Worm (Caenorhabditis elegans) whole organism, young adult: Measurements from ENCODE around the gene M163.5.

Source experiments
- D2030.7 ChIP-seq: fragments of 200-800 bp; sonication (Bioruptor generic); IDR thresholded peaks from 2 replicates; pipeline ENCODE4 v1.3.6; 2022; ENCODE audit warnings: missing genetic modification reagents, missing genetic modification characterization, missing compliant biosample characterization
- F10E7.11 ChIP-seq: sonication (generic microtip); optimal IDR thresholded peaks from 2 replicates; lab custom pipeline; 2017; ENCODE audit warnings: mild to moderate bottlenecking, missing genetic modification characterization, moderate library complexity, missing compliant biosample characterization
- F23B12.7 ChIP-seq: sonication (generic microtip); optimal IDR thresholded peaks from 2 replicates; lab custom pipeline; 2017; ENCODE audit warnings: missing genetic modification characterization, mild to moderate bottlenecking, missing compliant biosample characterization, antibody characterized with exemption, moderate library complexity; ENCODE audit not compliant: insufficient read depth
- F37B4.10 ChIP-seq: fragments of 200-800 bp; sonication (Bioruptor generic); IDR thresholded peaks from 2 replicates; pipeline ENCODE4 v1.3.6; 2022; ENCODE audit warnings: missing genetic modification characterization, missing compliant biosample characterization
- F39B2.1 ChIP-seq: fragments of 200-800 bp; sonication (Bioruptor generic); IDR thresholded peaks from 2 replicates; pipeline ENCODE4 v1.3.6; 2022; ENCODE audit warnings: missing genetic modification reagents, missing genetic modification characterization, missing compliant biosample characterization
- F55B11.4 ChIP-seq: sonication (generic microtip); optimal IDR thresholded peaks from 2 replicates; lab custom pipeline; 2016; ENCODE audit warnings: missing compliant biosample characterization, missing genetic modification characterization, borderline replicate concordance; ENCODE audit not compliant: insufficient read depth
- K12H6.12 ChIP-seq: fragments of 200-800 bp; sonication (Bioruptor generic); optimal IDR thresholded peaks from 2 replicates; lab custom pipeline; 2018; ENCODE audit warnings: mild to moderate bottlenecking, missing genetic modification characterization, missing compliant biosample characterization
- T26A5.8 ChIP-seq: sonication (generic microtip); optimal IDR thresholded peaks from 2 replicates; lab custom pipeline; 2016; ENCODE audit warnings: missing genetic modification characterization, missing compliant biosample characterization
- ama-1 ChIP-seq, 3 experiments: fragments of 150-350 bp in 1 of 3; sonication (generic microtip) in 2 of 3; optimal IDR thresholded peaks; 2 replicates each; lab custom pipeline; 2014 to 2018; ENCODE audit warnings: missing biosample characterization in 2 of 3, missing genetic modification characterization in 2 of 3, missing genetic modification reagents in 2 of 3
- aptf-3 ChIP-seq: fragments of 200-800 bp; sonication (Bioruptor generic); IDR thresholded peaks from 2 replicates; pipeline ENCODE4 v1.3.6; 2022; ENCODE audit warnings: missing genetic modification characterization, missing compliant biosample characterization
- atf-7 ChIP-seq: sonication (generic microtip); optimal IDR thresholded peaks from 2 replicates; lab custom pipeline; 2017; ENCODE audit warnings: mild to moderate bottlenecking, missing genetic modification characterization, missing compliant biosample characterization
- athp-1 ChIP-seq: sonication (generic microtip); optimal IDR thresholded peaks from 2 replicates; lab custom pipeline; 2017; ENCODE audit warnings: mild to moderate bottlenecking, missing genetic modification characterization, missing compliant biosample characterization
- attf-3 ChIP-seq: fragments of 200-800 bp; sonication (Bioruptor generic); conservative IDR thresholded peaks from 2 replicates; pipeline ENCODE4 v1.3.6; 2022; ENCODE audit warnings: missing genetic modification reagents, missing genetic modification characterization, missing compliant biosample characterization
- bed-1 ChIP-seq: fragments of 200-800 bp; sonication (Bioruptor generic); IDR thresholded peaks from 2 replicates; pipeline ENCODE4 v1.3.6; 2022; ENCODE audit warnings: missing genetic modification reagents, missing genetic modification characterization, missing compliant biosample characterization
- cebp-1 ChIP-seq, 2 experiments: fragments of 200-800 bp in 1 of 2; sonication (Bioruptor generic) in 1 of 2; sonication (generic microtip) in 1 of 2; IDR thresholded peaks in 1 of 2; optimal IDR thresholded peaks in 1 of 2; 2 replicates each; pipeline versions ENCODE4 v1.3.6 to Lab custom; 2017 to 2022; ENCODE audit warnings: missing compliant biosample characterization in 2 of 2, missing genetic modification characterization in 2 of 2, mild to moderate bottlenecking in 1 of 2, missing genetic modification reagents in 1 of 2, moderate library complexity in 1 of 2
- cebp-2 ChIP-seq: fragments of 200-800 bp; sonication (Bioruptor generic); IDR thresholded peaks from 2 replicates; pipeline ENCODE4 v1.3.6; 2022; ENCODE audit warnings: missing genetic modification characterization, missing compliant biosample characterization
- ceh-100 ChIP-seq: fragments of 200-800 bp; sonication (Bioruptor generic); IDR thresholded peaks from 2 replicates; pipeline ENCODE4 v1.3.6; 2022; ENCODE audit warnings: missing genetic modification reagents, missing genetic modification characterization, missing compliant biosample characterization
- ceh-79 ChIP-seq: sonication (generic microtip); optimal IDR thresholded peaks from 2 replicates; lab custom pipeline; 2017; ENCODE audit warnings: mild to moderate bottlenecking, missing genetic modification characterization, missing compliant biosample characterization
- chd-7 ChIP-seq: sonication (generic microtip); optimal IDR thresholded peaks from 2 replicates; lab custom pipeline; 2016; ENCODE audit warnings: mild to moderate bottlenecking, missing genetic modification characterization, moderate library complexity, missing compliant biosample characterization
- dpl-1 ChIP-seq: fragments of 150-350 bp; optimal IDR thresholded peaks from 2 replicates; lab custom pipeline; 2014; ENCODE audit warnings: missing biosample characterization, missing genetic modification reagents, missing genetic modification characterization
- efl-1 ChIP-seq: fragments of 150-350 bp; optimal IDR thresholded peaks from 2 replicates; lab custom pipeline; 2014; ENCODE audit warnings: missing biosample characterization, missing genetic modification reagents, missing genetic modification characterization
- egl-18 ChIP-seq: fragments of 200-800 bp; sonication (Bioruptor generic); IDR thresholded peaks from 2 replicates; pipeline ENCODE4 v1.3.6; 2022; ENCODE audit warnings: missing genetic modification reagents, missing genetic modification characterization, missing compliant biosample characterization
- egl-44 ChIP-seq: fragments of 200-800 bp; sonication (Bioruptor generic); IDR thresholded peaks from 2 replicates; pipeline ENCODE4 v1.3.6; 2022; ENCODE audit warnings: missing genetic modification reagents, missing genetic modification characterization, missing compliant biosample characterization
- ets-4 ChIP-seq: fragments of 200-800 bp; sonication (Bioruptor generic); optimal IDR thresholded peaks from 2 replicates; lab custom pipeline; 2018; ENCODE audit warnings: mild to moderate bottlenecking, missing genetic modification characterization, missing compliant biosample characterization
- hmg-1.2 ChIP-seq: fragments of 200-800 bp; sonication (Bioruptor generic); IDR thresholded peaks from 2 replicates; pipeline ENCODE4 v1.3.6; 2022; ENCODE audit warnings: missing genetic modification reagents, missing genetic modification characterization, missing compliant biosample characterization
- let-607 ChIP-seq, 2 experiments: fragments of 200-800 bp in 1 of 2; sonication (Bioruptor generic) in 1 of 2; sonication (generic microtip) in 1 of 2; optimal IDR thresholded peaks; 2 replicates each; lab custom pipeline; 2016 to 2018; ENCODE audit warnings: mild to moderate bottlenecking in 2 of 2, missing compliant biosample characterization in 2 of 2, missing genetic modification characterization in 2 of 2, moderate library complexity in 2 of 2, missing genotype in 1 of 2
- lin-35 ChIP-seq, 3 experiments: fragments of 150-350 bp in 2 of 3; sonication (generic microtip) in 1 of 3; optimal IDR thresholded peaks; 2 replicates each; lab custom pipeline; 2014 to 2018; ENCODE audit warnings: missing biosample characterization in 3 of 3, missing genetic modification characterization in 3 of 3, missing genetic modification reagents in 3 of 3
- lin-40 ChIP-seq: sonication (generic microtip); optimal IDR thresholded peaks from 2 replicates; lab custom pipeline; 2016; ENCODE audit warnings: missing genetic modification characterization, mild to moderate bottlenecking, missing compliant biosample characterization, missing genotype, missing genetic modification reagents
- lsl-1 ChIP-seq: fragments of 200-800 bp; sonication (Bioruptor generic); optimal IDR thresholded peaks from 2 replicates; lab custom pipeline; 2018; ENCODE audit warnings: mild to moderate bottlenecking, missing genetic modification characterization, moderate library complexity, missing compliant biosample characterization
- madf-6 ChIP-seq: fragments of 200-800 bp; sonication (Bioruptor generic); IDR thresholded peaks from 2 replicates; pipeline ENCODE4 v1.3.6; 2022; ENCODE audit warnings: missing genetic modification reagents, missing genetic modification characterization, missing compliant biosample characterization
- madf-8 ChIP-seq: fragments of 200-800 bp; sonication (Bioruptor generic); conservative IDR thresholded peaks from 2 replicates; pipeline ENCODE4 v1.3.6; 2022; ENCODE audit warnings: missing genetic modification reagents, missing genetic modification characterization, missing compliant biosample characterization
- mes-4 ChIP-seq: sonication (generic microtip); optimal IDR thresholded peaks from 2 replicates; lab custom pipeline; 2016; ENCODE audit warnings: missing genotype, missing genetic modification characterization, missing compliant biosample characterization
- mxl-1 ChIP-seq: sonication (generic microtip); optimal IDR thresholded peaks from 2 replicates; lab custom pipeline; 2016; ENCODE audit warnings: missing genetic modification characterization, missing compliant biosample characterization
- nfya-1 ChIP-seq: sonication (generic microtip); optimal IDR thresholded peaks from 2 replicates; lab custom pipeline; 2017; ENCODE audit warnings: antibody characterized with exemption, missing compliant biosample characterization, missing genetic modification characterization, borderline replicate concordance; ENCODE audit not compliant: insufficient read depth
- nhr-27 ChIP-seq: fragments of 200-800 bp; sonication (Bioruptor generic); optimal IDR thresholded peaks from 2 replicates; lab custom pipeline; 2018; ENCODE audit warnings: mild to moderate bottlenecking, missing genetic modification characterization, moderate library complexity, missing compliant biosample characterization
- rcor-1 ChIP-seq: fragments of 200-800 bp; sonication (Bioruptor generic); IDR thresholded peaks from 2 replicates; pipeline ENCODE4 v1.3.6; 2022; ENCODE audit warnings: missing genetic modification reagents, missing genetic modification characterization, missing compliant biosample characterization
- rpc-1 ChIP-seq, 2 experiments: fragments of 150-350 bp in 1 of 2; sonication (generic microtip) in 1 of 2; optimal IDR thresholded peaks; 2 replicates each; lab custom pipeline; 2014 to 2018; ENCODE audit warnings: missing biosample characterization in 1 of 2, missing genetic modification characterization in 1 of 2, missing genetic modification reagents in 1 of 2, missing genotype in 1 of 2
- sdz-38 ChIP-seq: sonication (generic microtip); optimal IDR thresholded peaks from 2 replicates; lab custom pipeline; 2016; ENCODE audit warnings: missing genotype, missing genetic modification characterization, missing compliant biosample characterization
- sea-2 ChIP-seq: fragments of 200-800 bp; sonication (Bioruptor generic); IDR thresholded peaks from 2 replicates; pipeline ENCODE4 v1.3.6; 2022; ENCODE audit warnings: missing genetic modification characterization, missing compliant biosample characterization
- sptf-2 ChIP-seq: fragments of 200-800 bp; sonication (Bioruptor generic); optimal IDR thresholded peaks from 2 replicates; lab custom pipeline; 2018; ENCODE audit warnings: mild to moderate bottlenecking, missing genetic modification characterization, missing compliant biosample characterization
- tbp1 ChIP-seq: fragments of 200-800 bp; sonication (Bioruptor generic); optimal IDR thresholded peaks from 2 replicates; lab custom pipeline; 2018; ENCODE audit warnings: mild to moderate bottlenecking, missing genetic modification characterization, missing compliant biosample characterization
- tbx-9 ChIP-seq: sonication (generic microtip); optimal IDR thresholded peaks from 2 replicates; lab custom pipeline; 2016; ENCODE audit warnings: borderline replicate concordance, missing genetic modification characterization, inconsistent platforms, missing compliant biosample characterization
- zfh-2 ChIP-seq: fragments of 200-800 bp; sonication (Bioruptor generic); conservative IDR thresholded peaks from 2 replicates; pipeline ENCODE4 v1.3.6; 2022; ENCODE audit warnings: missing genetic modification reagents, missing genetic modification characterization, missing compliant biosample characterization
- zim-3 ChIP-seq: sonication (generic microtip); optimal IDR thresholded peaks from 2 replicates; lab custom pipeline; 2017; ENCODE audit warnings: mild to moderate bottlenecking, missing genetic modification characterization, moderate library complexity, missing compliant biosample characterization

The M163.5 gene

ce11 chrX:14525325-14526305 lies 51.8 kb downstream of the M163.5 start (continued):
- TF ChIP-seq F39B2.1 (GFP tag; lab: Robert Waterston, UW) (0 out of 2 replicates have a peak, but pooled peaks have one; percentile 54), bed-1 (GFP tag; lab: Robert Waterston, UW) (0 out of 2 replicates have a peak, but pooled peaks have one; percentile 68), F55B11.4 (tag; lab: Kevin White, UChicago) (no peak), cebp-1 (GFP tag; IDR thresholded peaks at IDR 0.05; lab: Robert Waterston, UW) (peak; percentile 82), cebp-1 (tag; optimal IDR thresholded peaks at IDR 0.05; lab: Kevin White, UChicago) (peak; percentile 98), zfh-2 (GFP tag; lab: Robert Waterston, UW) (no peak), ets-4 (peak; percentile 93), sea-2 (peak; percentile 86), hmg-1.2 (GFP tag; lab: Robert Waterston, UW) (peak; percentile 87), madf-8 (no peak), efl-1 (GFP tag; lab: Kevin White, UChicago) (peak; percentile 27), athp-1 (tag; lab: Kevin White, UChicago) (peak; percentile 57), dpl-1 (GFP tag; lab: Kevin White, UChicago) (no peak), T26A5.8 (peak; percentile 27), F10E7.11 (tag; lab: Kevin White, UChicago) (peak; percentile 97), egl-44 (peak; percentile 95), tbx-9 (tag; lab: Kevin White, UChicago) (no peak), egl-18 (GFP tag; lab: Robert Waterston, UW) (peak; percentile 97), ama-1 (optimal IDR thresholded peaks at IDR 0.05; lab: Kevin White, UChicago) (no peak), ama-1 (GFP tag; optimal IDR thresholded peaks at IDR 0.05; lab: Kevin White, UChicago) (peak in 1 of 2 experiments; percentile 92), lin-40 (tag; lab: Kevin White, UChicago) (peak; percentile 100), zim-3 (tag; lab: Kevin White, UChicago) (peak; percentile 14), F37B4.10 (GFP tag; lab: Robert Waterston, UW) (peak; percentile 97), lin-35 (GFP tag; optimal IDR thresholded peaks at IDR 0.05; lab: Kevin White, UChicago) (peak in 2 of 3 experiments; percentile 83 to 99), rcor-1 (GFP tag; lab: Robert Waterston, UW) (peak; percentile 97), D2030.7 (GFP tag; lab: Robert Waterston, UW) (no peak), sdz-38 (tag; lab: Kevin White, UChicago) (no peak), cebp-2 (peak; percentile 98), madf-6 (GFP tag; lab: Robert Waterston, UW) (no peak), attf-3 (peak; percentile 58; the same call in 1 of the 2 replicates), sptf-2 (GFP tag; lab: Kevin White, UChicago) (peak; percentile 68), lsl-1 (GFP tag; lab: Kevin White, UChicago) (peak; percentile 18), mxl-1 (tag; lab: Kevin White, UChicago) (peak; percentile 66), let-607 (tag; optimal IDR thresholded peaks at IDR 0.05; lab: Kevin White, UChicago) (peak; percentile 78 to 95), nfya-1 (tag; lab: Kevin White, UChicago) (no peak), atf-7 (tag; lab: Kevin White, UChicago) (peak; percentile 99), aptf-3 (GFP tag; lab: Robert Waterston, UW) (no peak), ceh-100 (peak; percentile 71; the same call in 1 of the 2 replicates), F23B12.7 (tag; lab: Kevin White, UChicago) (peak; percentile 98), mes-4 (tag; lab: Kevin White, UChicago) (no peak), tbp1 (GFP tag; lab: Kevin White, UChicago) (peak; percentile 79), chd-7 (tag; lab: Kevin White, UChicago) (peak; percentile 98), ceh-79 (tag; lab: Kevin White, UChicago) (peak; percentile 97), K12H6.12 (tag; lab: Kevin White, UChicago) (peak; percentile 98), rpc-1 (optimal IDR thresholded peaks at IDR 0.05; lab: Kevin White, UChicago) (peak; percentile 17), rpc-1 (tag; optimal IDR thresholded peaks at IDR 0.05; lab: Kevin White, UChicago) (no peak), nhr-27 (tag; lab: Kevin White, UChicago) (peak; percentile 95)
